Worm (Caenorhabditis elegans): ENCODE results near the gene F13A2.3.
A peak's percentile ranks its signal among the peaks of the same experiment; 100 is the strongest.

The F13A2.3 gene

DNA sequence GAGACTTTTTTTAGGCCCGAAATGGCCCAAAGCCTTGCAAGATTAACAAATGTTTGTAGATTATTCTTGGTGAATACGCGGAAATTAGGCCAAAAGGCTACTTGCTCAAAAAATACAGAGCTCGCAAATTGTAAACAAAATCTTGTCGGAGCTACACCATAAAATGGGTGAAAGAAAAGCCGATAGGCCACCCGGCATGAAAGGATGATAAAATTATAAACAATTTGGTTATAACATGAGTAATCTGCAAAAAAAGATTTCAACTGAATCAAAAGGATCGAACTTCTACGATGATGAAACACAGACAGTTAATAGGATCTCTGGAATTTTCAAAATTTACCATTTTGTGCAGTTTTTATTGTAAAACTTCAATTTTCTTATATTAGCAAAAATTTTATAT lies 2.0 kb upstream of the F13A2.3 start:
- no peak for TF ChIP-seq lin-35 (GFP tag; optimal IDR thresholded peaks at IDR 0.05)
- no peak for TF ChIP-seq efl-1 (optimal IDR thresholded peaks at IDR 0.05)
- TF ChIP-seq efl-1 (GFP tag; optimal IDR thresholded peaks at IDR 0.05 in 1 of 2), result peak in 1 of 2 experiments; percentile 50
- no peak for TF ChIP-seq mef-2 (tag; optimal IDR thresholded peaks at IDR 0.05)
- no peak for TF ChIP-seq mep-1 (tag; optimal IDR thresholded peaks at IDR 0.05)

DNA sequence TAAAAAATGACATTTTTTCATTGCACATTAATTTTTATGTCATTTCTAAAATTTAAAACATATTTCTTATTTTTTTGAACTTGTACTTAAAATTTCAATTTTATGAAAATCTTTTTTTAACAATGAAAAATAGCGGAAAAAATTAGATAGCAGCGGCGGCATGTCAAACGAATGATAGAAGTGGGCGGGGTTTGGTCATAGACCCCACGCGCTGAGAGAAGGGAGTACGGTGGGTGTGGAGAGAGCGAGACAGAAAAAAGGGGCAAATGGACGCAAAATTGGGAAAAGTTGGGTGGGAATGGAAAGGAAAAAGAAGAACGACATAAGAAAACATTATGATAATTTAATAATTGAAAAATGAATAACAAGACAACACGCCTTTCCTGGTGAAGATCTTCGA lies 8.2 kb downstream of the F13A2.3 start:
- TF ChIP-seq egl-13 (tag; optimal IDR thresholded peaks at IDR 0.05) (no peak), isw-1 (GFP tag; IDR thresholded peaks at IDR 0.05) (no peak), fkh-4 (tag; optimal IDR thresholded peaks at IDR 0.05; ENCODE audit: borderline replicate concordance) (no peak), egl-27 (tag; optimal IDR thresholded peaks at IDR 0.05) (no peak), C34B4.2 (tag; optimal IDR thresholded peaks at IDR 0.05) (no peak), C16A3.4 (tag; optimal IDR thresholded peaks at IDR 0.05) (no peak), sup-37 (GFP tag; optimal IDR thresholded peaks at IDR 0.05) (no peak), lir-3 (tag; optimal IDR thresholded peaks at IDR 0.05; ENCODE audit: poor library complexity) (no peak), lin-39 (tag; optimal IDR thresholded peaks at IDR 0.05) (no peak), nhr-28 (tag; optimal IDR thresholded peaks at IDR 0.05) (no peak), nhr-47 (tag; optimal IDR thresholded peaks at IDR 0.05) (no peak), dsc-1 (tag; optimal IDR thresholded peaks at IDR 0.05) (no peak), nhr-71 (tag; optimal IDR thresholded peaks at IDR 0.05) (no peak), nhr-76 (tag; optimal IDR thresholded peaks at IDR 0.05) (no peak)

DNA sequence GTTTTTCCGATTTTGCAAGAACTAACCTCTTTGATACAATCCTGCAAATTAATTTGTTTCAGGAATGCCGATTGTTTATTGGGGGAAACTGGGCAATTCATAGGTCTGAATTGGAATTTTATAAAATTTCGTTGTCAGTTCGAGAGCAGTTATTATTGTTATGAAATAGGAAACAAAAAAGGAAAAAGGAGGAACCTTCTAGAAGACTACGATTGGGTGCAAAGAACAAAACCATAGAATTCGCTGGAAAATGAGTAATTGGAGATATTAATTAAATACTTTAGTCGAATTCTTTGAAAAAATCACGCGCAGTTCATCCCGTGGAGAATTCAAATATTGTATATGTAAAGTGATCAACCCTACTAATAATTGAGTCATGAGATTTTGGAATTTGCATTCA lies 8.8 kb downstream of the F13A2.3 start, which contains the start of gene F13A2.9:
TSS of gene F13A2.9 (minus strand) at position 101 of the 400 bp plus-strand sequence.
- peak; percentile 8 for TF ChIP-seq fkh-8 (tag; optimal IDR thresholded peaks at IDR 0.05)
- TF ChIP-seq ceh-90 (tag; optimal IDR thresholded peaks at IDR 0.05), result peak; percentile 27
- TF ChIP-seq pag-3 (tag; optimal IDR thresholded peaks at IDR 0.05; ENCODE audit: borderline replicate concordance, insufficient read depth), result no peak
- peak; percentile 74 for TF ChIP-seq ceh-8 (GFP tag; optimal IDR thresholded peaks at IDR 0.05)
- TF ChIP-seq lsy-2 (tag; optimal IDR thresholded peaks at IDR 0.05), result no peak

DNA sequence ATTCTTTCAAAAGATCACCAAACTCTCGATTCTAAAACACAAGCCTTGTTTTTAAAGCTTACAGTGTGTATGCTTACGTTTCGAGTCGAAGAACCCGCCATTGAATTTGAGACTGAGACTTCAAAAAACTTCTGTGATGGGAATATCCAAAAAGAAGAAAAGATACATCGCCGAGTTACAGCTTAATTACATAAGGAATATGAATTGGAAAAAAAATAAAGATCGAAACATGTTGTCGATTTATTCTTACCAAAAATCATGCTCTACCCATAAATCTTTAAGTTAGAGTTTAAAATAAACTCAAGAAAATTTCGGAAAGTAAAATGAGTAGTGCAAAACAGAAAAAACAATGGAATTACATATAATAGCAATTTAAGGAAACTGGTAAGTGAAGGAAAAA lies 10.0 kb downstream of the F13A2.3 start, which contains the start of gene F13A2.10:
TSS of gene F13A2.10 (minus strand) at position 101 of the 400 bp plus-strand sequence.
- TF ChIP-seq efl-3 (GFP tag; optimal IDR thresholded peaks at IDR 0.05) (no peak), lin-35 (GFP tag; optimal IDR thresholded peaks at IDR 0.05) (no peak), hlh-4 (tag; optimal IDR thresholded peaks at IDR 0.05) (no peak), lin-15B (tag; optimal IDR thresholded peaks at IDR 0.05) (no peak), aly-2 (tag; optimal IDR thresholded peaks at IDR 0.05) (no peak), hlh-17 (GFP tag; optimal IDR thresholded peaks at IDR 0.05; ENCODE audit: borderline replicate concordance) (no peak), ets-5 (GFP tag; IDR thresholded peaks at IDR 0.05) (no peak), ztf-4 (tag; optimal IDR thresholded peaks at IDR 0.05) (no peak), nhr-20 (tag; optimal IDR thresholded peaks at IDR 0.05) (no peak), mef-2 (tag; optimal IDR thresholded peaks at IDR 0.05) (no peak), unc-86 (tag; optimal IDR thresholded peaks at IDR 0.05) (no peak), nhr-28 (tag; optimal IDR thresholded peaks at IDR 0.05) (no peak)

DNA sequence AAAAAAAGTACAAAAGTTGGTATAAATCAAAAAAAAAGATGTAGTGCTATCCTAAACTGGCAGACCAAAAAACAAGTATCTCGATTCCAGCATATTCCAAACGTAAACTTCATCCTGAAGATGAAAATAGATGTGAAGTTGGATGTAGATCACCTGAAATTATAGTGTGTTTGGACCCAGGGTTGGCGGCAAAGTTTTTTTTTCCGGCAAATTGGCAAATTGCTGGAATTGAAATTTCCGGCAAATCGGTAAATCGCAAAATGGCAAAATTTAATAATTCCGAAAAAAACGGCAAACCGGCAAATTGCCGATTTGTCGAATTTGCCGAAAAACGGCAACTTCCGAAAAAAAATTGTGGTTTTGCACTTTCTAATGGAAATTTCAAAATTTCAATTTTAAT lies 11.7 kb downstream of the F13A2.3 start, which contains the start of gene F13A2.2:
TSS of gene F13A2.2 (minus strand) at position 101 of the 400 bp plus-strand sequence.
- TF ChIP-seq snpc-4 (tag; optimal IDR thresholded peaks at IDR 0.05) (no peak), nhr-77 (tag; optimal IDR thresholded peaks at IDR 0.05) (no peak), sup-37 (GFP tag; optimal IDR thresholded peaks at IDR 0.05) (no peak), egl-27 (tag; optimal IDR thresholded peaks at IDR 0.05) (no peak), jun-1 (tag; optimal IDR thresholded peaks at IDR 0.05) (no peak)

Data from whole organism, L1 larva.